Worm (Caenorhabditis elegans) whole organism, early embryonic: ENCODE results near the gene F52C12.2.

ENCODE experiments used
- F13C5.2 ChIP-seq: sonication (generic microtip); optimal IDR thresholded peaks from 2 replicates; lab custom pipeline; 2017; ENCODE audit warnings: mild to moderate bottlenecking, missing genetic modification characterization, inconsistent platforms, missing compliant biosample characterization
- aly-1 ChIP-seq: sonication (generic microtip); optimal IDR thresholded peaks from 2 replicates; lab custom pipeline; 2016; ENCODE audit warnings: missing genetic modification characterization, missing compliant biosample characterization
- ama-1 ChIP-seq: fragments of 150-350 bp; optimal IDR thresholded peaks from 2 replicates; lab custom pipeline; 2014
- ceh-36 ChIP-seq: sonication (generic microtip); optimal IDR thresholded peaks from 2 replicates; lab custom pipeline; 2016; ENCODE audit warnings: missing genetic modification characterization, inconsistent platforms, missing compliant biosample characterization
- pes-1 ChIP-seq: fragments of 200-800 bp; sonication (Bioruptor generic); IDR thresholded peaks from 2 replicates; pipeline ENCODE4 v1.3.6; 2022; ENCODE audit warnings: missing genetic modification reagents, missing genetic modification characterization, missing compliant biosample characterization
- scrt-1 ChIP-seq: fragments of 200-800 bp; sonication (Bioruptor generic); IDR thresholded peaks from 2 replicates; pipeline ENCODE4 v1.3.6; 2022; ENCODE audit warnings: missing genetic modification characterization, missing compliant biosample characterization
- sea-1 ChIP-seq: fragments of 200-800 bp; sonication (Bioruptor generic); conservative IDR thresholded peaks from 2 replicates; pipeline ENCODE4 v1.3.6; 2022; ENCODE audit warnings: missing genetic modification characterization, missing compliant biosample characterization
- tbx-37 ChIP-seq: fragments of 200-800 bp; sonication (Bioruptor generic); conservative IDR thresholded peaks from 2 replicates; pipeline ENCODE4 v1.3.6; 2022; ENCODE audit warnings: missing genetic modification reagents, missing genetic modification characterization, missing compliant biosample characterization

ce11 chrIV:2002290-2002689 lies 48.9 kb downstream of the F52C12.2 start:
- TF ChIP-seq ceh-36: no peak
- no peak for TF ChIP-seq tbx-37 (GFP tag; lab: Robert Waterston, UW)
- no peak for TF ChIP-seq sea-1
- TF ChIP-seq aly-1 (tag; lab: Kevin White, UChicago): no peak
- no peak for TF ChIP-seq scrt-1 (GFP tag; lab: Robert Waterston, UW)
- TF ChIP-seq F13C5.2 (tag; lab: Kevin White, UChicago): no peak
- no peak for TF ChIP-seq ama-1
- TF ChIP-seq pes-1 (GFP tag; lab: Robert Waterston, UW): no peak
